Worm (Caenorhabditis elegans) whole organism, L4 larva: ENCODE data around the gene abcf-2.

Source experiments
- D1046.2 ChIP-seq: fragments of 200-800 bp; sonication (Bioruptor generic); IDR thresholded peaks from 2 replicates; pipeline ENCODE4 v1.3.6; 2022; ENCODE audit warnings: missing genetic modification characterization, missing compliant biosample characterization
- F26F4.8 ChIP-seq: fragments of 200-800 bp; sonication (Bioruptor generic); conservative IDR thresholded peaks from 2 replicates; pipeline ENCODE4 v1.3.6; 2022; ENCODE audit warnings: missing genetic modification characterization, missing compliant biosample characterization
- F49E8.2 ChIP-seq: sonication (generic microtip); optimal IDR thresholded peaks from 2 replicates; lab custom pipeline; 2016; ENCODE audit warnings: missing compliant biosample characterization, mild to moderate bottlenecking, missing genetic modification characterization, borderline replicate concordance
- T20F7.1 ChIP-seq: fragments of 200-800 bp; sonication (Bioruptor generic); optimal IDR thresholded peaks from 2 replicates; lab custom pipeline; 2018; ENCODE audit warnings: mild to moderate bottlenecking, missing genetic modification characterization, missing compliant biosample characterization
- T26A8.4 ChIP-seq: fragments of 200-800 bp; sonication (Bioruptor generic); IDR thresholded peaks from 2 replicates; pipeline ENCODE4 v1.3.6; 2022; ENCODE audit warnings: missing genetic modification characterization, missing compliant biosample characterization
- aha-1 ChIP-seq: fragments of 150-350 bp; peaks from one replicate; lab custom pipeline; 2014; ENCODE audit warnings: missing biosample characterization, missing genetic modification characterization
- arid-1 ChIP-seq: fragments of 200-800 bp; sonication (Bioruptor generic); conservative IDR thresholded peaks from 2 replicates; pipeline ENCODE4 v1.3.6; 2022; ENCODE audit warnings: missing genetic modification reagents, missing genetic modification characterization, missing compliant biosample characterization
- attf-4 ChIP-seq: sonication (generic microtip); optimal IDR thresholded peaks from 3 replicates; lab custom pipeline; 2017; ENCODE audit warnings: missing biosample characterization, missing genetic modification characterization
- ceh-82 ChIP-seq: sonication (generic microtip); optimal IDR thresholded peaks from 2 replicates; lab custom pipeline; 2017; ENCODE audit warnings: missing biosample characterization, missing genetic modification characterization
- cey-2 ChIP-seq: sonication (generic microtip); optimal IDR thresholded peaks from 3 replicates; lab custom pipeline; 2017; ENCODE audit warnings: missing genetic modification characterization, mild to moderate bottlenecking, missing compliant biosample characterization, antibody characterized with exemption, borderline replicate concordance; ENCODE audit not compliant: insufficient read depth
- daf-19 ChIP-seq: fragments of 200-800 bp; sonication (Bioruptor generic); conservative IDR thresholded peaks from 2 replicates; pipeline ENCODE4 v1.3.6; 2022; ENCODE audit warnings: missing genetic modification characterization, missing compliant biosample characterization
- dmd-8 ChIP-seq: fragments of 200-800 bp; sonication (Bioruptor generic); IDR thresholded peaks from 2 replicates; pipeline ENCODE4 v1.3.6; 2022; ENCODE audit warnings: missing genetic modification characterization, missing compliant biosample characterization
- dpl-1 ChIP-seq: fragments of 150-350 bp; optimal IDR thresholded peaks from 2 replicates; lab custom pipeline; 2014; ENCODE audit warnings: missing biosample characterization, missing genetic modification reagents, missing genetic modification characterization
- hif-1 ChIP-seq, 2 experiments: sonication (generic microtip); optimal IDR thresholded peaks; 2 replicates each; lab custom pipeline; 2016 to 2017; ENCODE audit warnings: missing compliant biosample characterization in 2 of 2, missing genetic modification characterization in 2 of 2, missing genetic modification reagents in 2 of 2, missing genotype in 2 of 2, mild to moderate bottlenecking in 1 of 2
- hlh-30 ChIP-seq: sonication (generic microtip); optimal IDR thresholded peaks from 2 replicates; lab custom pipeline; 2017; ENCODE audit warnings: antibody characterized with exemption, mild to moderate bottlenecking, missing genetic modification characterization, missing compliant biosample characterization; ENCODE audit not compliant: insufficient read depth
- jun-1 ChIP-seq: fragments of 150-350 bp; optimal IDR thresholded peaks from 2 replicates; lab custom pipeline; 2014; ENCODE audit warnings: missing biosample characterization, missing genetic modification reagents, missing genetic modification characterization
- lim-7 ChIP-seq: fragments of 200-800 bp; sonication (Bioruptor generic); IDR thresholded peaks from 2 replicates; pipeline ENCODE4 v1.3.6; 2022; ENCODE audit warnings: missing genetic modification characterization, missing compliant biosample characterization
- lin-38 ChIP-seq: fragments of 200-800 bp; sonication (Bioruptor generic); IDR thresholded peaks from 2 replicates; pipeline ENCODE4 v1.3.6; 2022; ENCODE audit warnings: missing genetic modification reagents, missing genetic modification characterization, missing compliant biosample characterization
- madf-9 ChIP-seq: fragments of 200-800 bp; sonication (Bioruptor generic); conservative IDR thresholded peaks from 2 replicates; pipeline ENCODE4 v1.3.6; 2022; ENCODE audit warnings: missing genetic modification reagents, missing genetic modification characterization, missing compliant biosample characterization
- mes-2 ChIP-seq: sonication (generic microtip); optimal IDR thresholded peaks from 2 replicates; lab custom pipeline; 2016; ENCODE audit warnings: missing genotype, mild to moderate bottlenecking, missing genetic modification characterization, missing compliant biosample characterization; ENCODE audit not compliant: poor library complexity, severe bottlenecking
- mxl-2 ChIP-seq: fragments of 200-800 bp; sonication (Bioruptor generic); conservative IDR thresholded peaks from 2 replicates; pipeline ENCODE4 v1.3.6; 2022; ENCODE audit warnings: missing genetic modification reagents, missing genetic modification characterization, missing compliant biosample characterization
- nhr-102 ChIP-seq: sonication (generic microtip); optimal IDR thresholded peaks from 2 replicates; lab custom pipeline; 2016; ENCODE audit warnings: mild to moderate bottlenecking, missing genetic modification characterization, moderate library complexity, missing compliant biosample characterization
- nhr-111 ChIP-seq: fragments of 200-800 bp; sonication (Bioruptor generic); optimal IDR thresholded peaks from 2 replicates; lab custom pipeline; 2018; ENCODE audit warnings: mild to moderate bottlenecking, missing genetic modification characterization, missing compliant biosample characterization
- nhr-237 ChIP-seq: sonication (generic microtip); optimal IDR thresholded peaks from 2 replicates; lab custom pipeline; 2017; ENCODE audit warnings: missing biosample characterization, missing genetic modification characterization
- nhr-25 ChIP-seq: sonication (generic microtip); optimal IDR thresholded peaks from 2 replicates; lab custom pipeline; 2017; ENCODE audit warnings: missing genetic modification characterization, mild to moderate bottlenecking, missing compliant biosample characterization, antibody characterized with exemption, moderate library complexity, borderline replicate concordance; ENCODE audit not compliant: insufficient read depth
- nhr-28 ChIP-seq: fragments of 150-350 bp; optimal IDR thresholded peaks from 2 replicates; lab custom pipeline; 2014; ENCODE audit warnings: missing biosample characterization, missing genetic modification characterization
- nhr-6 ChIP-seq: fragments of 150-350 bp; optimal IDR thresholded peaks from 2 replicates; lab custom pipeline; 2014; ENCODE audit warnings: missing biosample characterization, missing genetic modification characterization
- php-3 ChIP-seq: fragments of 200-800 bp; sonication (Bioruptor generic); IDR thresholded peaks from 2 replicates; pipeline ENCODE4 v1.3.6; 2022; ENCODE audit warnings: missing genetic modification reagents, missing genetic modification characterization, missing compliant biosample characterization
- rbr-2 ChIP-seq: sonication (generic microtip); optimal IDR thresholded peaks from 2 replicates; lab custom pipeline; 2016; ENCODE audit warnings: missing genotype, missing genetic modification characterization, missing compliant biosample characterization
- set-16 ChIP-seq: fragments of 200-800 bp; sonication (Bioruptor generic); IDR thresholded peaks from 2 replicates; pipeline ENCODE4 v1.3.6; 2022; ENCODE audit warnings: missing genetic modification reagents, missing genetic modification characterization, missing compliant biosample characterization
- snpc-1.2 ChIP-seq: fragments of 200-800 bp; sonication (Bioruptor generic); IDR thresholded peaks from 2 replicates; pipeline ENCODE4 v1.3.6; 2022; ENCODE audit warnings: missing genetic modification reagents, missing genetic modification characterization, missing compliant biosample characterization
- tag-97 ChIP-seq: fragments of 200-800 bp; sonication (Bioruptor generic); IDR thresholded peaks from 2 replicates; pipeline ENCODE4 v1.3.6; 2022; ENCODE audit warnings: missing genetic modification characterization, missing compliant biosample characterization
- unc-62 ChIP-seq, 3 experiments: fragments of 150-350 bp in 1 of 3; sonication (generic microtip); optimal IDR thresholded peaks in 2 of 3; peaks in 1 of 3; 1 replicate in 1 of 3; 2 replicates in 2 of 3; lab custom pipeline; 2014 to 2017; ENCODE audit warnings: missing biosample characterization in 3 of 3, missing genetic modification characterization in 3 of 3, missing genetic modification reagents in 3 of 3, missing genotype in 1 of 3
- zag-1 ChIP-seq: fragments of 150-350 bp; optimal IDR thresholded peaks from 2 replicates; lab custom pipeline; 2014; ENCODE audit warnings: missing biosample characterization, missing genetic modification characterization
- zfp-2 ChIP-seq: sonication (generic microtip); optimal IDR thresholded peaks from 2 replicates; lab custom pipeline; 2016; ENCODE audit warnings: mild to moderate bottlenecking, missing genetic modification characterization, missing compliant biosample characterization
- zip-11 ChIP-seq: fragments of 200-800 bp; sonication (Bioruptor generic); IDR thresholded peaks from 2 replicates; pipeline ENCODE4 v1.3.6; 2022; ENCODE audit warnings: missing genetic modification characterization, missing compliant biosample characterization
- zip-2 ChIP-seq: fragments of 150-350 bp; optimal IDR thresholded peaks from 2 replicates; lab custom pipeline; 2014; ENCODE audit warnings: missing biosample characterization, missing genetic modification characterization

abcf-2 gene

DNA sequence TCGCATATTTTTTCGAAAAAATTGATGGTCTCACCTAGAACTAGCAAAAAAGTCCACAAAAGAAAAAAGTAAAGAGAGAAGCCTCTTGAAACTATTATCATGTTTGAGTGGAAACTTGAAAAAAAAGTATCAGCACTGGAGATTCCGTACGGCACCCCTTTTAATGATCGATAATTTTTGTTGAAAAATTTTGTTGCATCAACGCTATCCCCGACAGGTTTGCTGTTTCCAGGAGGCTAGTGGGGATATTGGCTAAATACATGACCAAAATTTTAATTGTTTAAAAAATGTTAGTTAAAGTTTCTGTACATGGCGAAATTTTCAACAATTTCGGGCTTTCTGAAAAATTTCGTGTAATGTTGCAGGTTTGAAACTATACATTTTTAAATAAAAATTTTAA lies 33.5 kb upstream of the abcf-2 start, which contains the start of gene T28A8.2:
Gene T28A8.2 (minus strand): TSS at position 101 of the 400 bp plus-strand sequence.
- TF ChIP-seq nhr-28, result no peak
- no peak for TF ChIP-seq cey-2 (tag; lab: Kevin White, UChicago)
- TF ChIP-seq jun-1, result no peak
- no peak for TF ChIP-seq attf-4 (tag; lab: Kevin White, UChicago)
- TF ChIP-seq tag-97 (GFP tag; lab: Robert Waterston, UW), result no peak

DNA sequence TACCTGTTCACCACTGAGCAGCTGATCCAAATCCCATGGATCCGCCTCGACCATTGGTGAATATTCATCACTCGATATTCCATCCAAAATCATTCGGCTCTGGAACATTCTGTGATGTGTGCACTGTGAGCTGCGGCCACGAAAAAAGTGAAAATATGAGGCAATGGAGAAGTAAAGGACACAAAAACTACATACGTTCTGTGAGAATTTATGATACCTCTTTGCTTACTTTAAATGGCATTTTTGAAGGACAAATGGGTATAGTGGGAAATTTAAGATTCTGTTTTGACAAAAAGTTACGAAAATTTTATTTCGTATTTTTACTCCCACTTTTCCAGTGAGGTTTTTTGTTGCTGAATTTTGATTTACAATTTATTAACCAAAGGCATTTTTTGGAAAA lies 30.3 kb upstream of the abcf-2 start, which contains the start of gene twk-40:
Gene twk-40 (minus strand): TSS at position 101 of the 400 bp plus-strand sequence.
- TF ChIP-seq zip-2 (tag; lab: Kevin White, UChicago), result no peak
- no peak for TF ChIP-seq nhr-25
- TF ChIP-seq lin-38, result no peak
- no peak for TF ChIP-seq F49E8.2 (tag; lab: Kevin White, UChicago)
- TF ChIP-seq zag-1, result no peak

DNA sequence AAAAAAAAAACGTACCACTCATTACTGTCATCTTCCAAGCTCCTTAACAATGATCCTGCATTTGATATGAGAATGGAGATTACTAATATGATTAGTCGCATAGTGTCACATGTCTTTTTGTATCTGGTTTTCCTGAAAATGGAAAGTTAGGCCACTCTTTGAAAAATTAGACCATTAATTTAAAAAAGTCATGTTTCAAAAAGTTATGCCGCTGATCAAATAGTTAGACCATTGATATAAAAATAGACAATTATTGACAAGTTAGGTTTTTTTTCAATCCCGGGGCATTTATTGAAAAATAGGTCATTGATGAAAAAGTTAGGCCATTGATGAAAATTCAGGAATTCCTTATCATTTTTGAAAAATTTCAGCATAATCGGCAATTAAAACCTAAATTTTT lies 22.0 kb upstream of the abcf-2 start, which contains the start of gene acc-4:
Gene acc-4 (minus strand): TSS at position 101 of the 400 bp plus-strand sequence.
- TF ChIP-seq T26A8.4 (GFP tag; lab: Robert Waterston, UW), result no peak
- no peak for TF ChIP-seq hlh-30
- no peak for TF ChIP-seq F26F4.8 (GFP tag; lab: Robert Waterston, UW)
- TF ChIP-seq aha-1, result no peak
- no peak for TF ChIP-seq D1046.2 (GFP tag; lab: Robert Waterston, UW)
- no peak for TF ChIP-seq F49E8.2 (tag; lab: Kevin White, UChicago)
- TF ChIP-seq dmd-8, result no peak
- no peak for TF ChIP-seq nhr-237
- TF ChIP-seq set-16, result no peak
- no peak for TF ChIP-seq nhr-111 (GFP tag; lab: Kevin White, UChicago)
- TF ChIP-seq daf-19, result no peak
- no peak for TF ChIP-seq T20F7.1 (GFP tag; lab: Kevin White, UChicago)
- no peak for TF ChIP-seq madf-9 (GFP tag; lab: Robert Waterston, UW)
- no peak for TF ChIP-seq unc-62 (GFP tag; optimal IDR thresholded peaks at IDR 0.05 in 1 of 2; lab: Kevin White, UChicago)
- no peak for TF ChIP-seq unc-62 (tag; optimal IDR thresholded peaks at IDR 0.05; lab: Kevin White, UChicago)
- no peak for TF ChIP-seq lin-38

DNA sequence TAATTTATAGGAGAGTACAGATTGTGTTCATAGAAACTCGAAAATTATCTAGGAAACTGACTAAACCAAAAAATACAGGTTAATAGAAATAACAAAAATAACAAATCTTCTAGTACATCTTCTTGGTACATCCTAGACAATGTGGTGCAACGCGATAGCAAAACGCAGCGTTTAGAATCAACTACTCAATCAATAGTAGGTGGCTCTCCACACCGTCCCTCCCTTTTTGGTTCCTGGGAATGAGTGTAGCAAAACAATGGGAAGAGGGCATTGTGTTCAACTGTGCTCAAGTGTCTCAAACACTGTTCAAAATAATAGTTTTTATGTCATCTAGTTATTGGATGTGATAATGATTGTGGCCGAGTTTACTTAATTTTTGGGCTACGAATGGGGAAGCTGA lies 14.6 kb upstream of the abcf-2 start, which contains the start of gene T27E9.6:
Gene T27E9.6 (minus strand): TSS at position 101 of the 400 bp plus-strand sequence.
- peak; percentile 43 for TF ChIP-seq aha-1
- TF ChIP-seq arid-1 (GFP tag; lab: Robert Waterston, UW), result no peak
- no peak for TF ChIP-seq rbr-2 (tag; lab: Kevin White, UChicago)
- TF ChIP-seq zfp-2 (tag; lab: Kevin White, UChicago), result no peak
- TF ChIP-seq, all 104 proteins: peak for 1

DNA sequence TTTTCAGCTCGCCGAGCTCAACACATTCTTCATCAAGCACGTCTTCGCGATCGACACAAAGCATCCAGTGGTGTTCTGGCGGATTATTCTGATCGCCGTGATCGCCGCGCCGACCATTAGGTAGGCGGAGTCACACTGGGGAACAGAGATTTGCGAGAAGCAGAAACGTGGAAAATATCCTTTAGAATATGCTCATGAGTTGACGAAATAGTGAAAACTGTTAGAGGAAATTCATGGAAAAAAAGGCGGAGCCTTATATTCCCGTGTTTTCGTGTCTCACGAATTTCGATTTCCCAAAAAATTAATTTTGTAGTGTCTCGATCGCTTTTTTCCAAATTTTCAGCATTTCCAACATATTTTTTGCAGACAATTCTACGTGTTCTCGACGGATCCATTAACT lies 12.4 kb upstream of the abcf-2 start:
- no peak for TF ChIP-seq mxl-2 (GFP tag; lab: Robert Waterston, UW)
- TF ChIP-seq jun-1, result no peak
- no peak for TF ChIP-seq php-3 (GFP tag; lab: Robert Waterston, UW)
- no peak for TF ChIP-seq mes-2 (tag; lab: Kevin White, UChicago)
- TF ChIP-seq lim-7 (GFP tag; lab: Robert Waterston, UW), result no peak
- TF ChIP-seq ceh-82, result no peak
- no peak for TF ChIP-seq nhr-6 (tag; lab: Kevin White, UChicago)
- no peak for TF ChIP-seq hif-1 (tag; optimal IDR thresholded peaks at IDR 0.05; lab: Kevin White, UChicago)
- no peak for TF ChIP-seq dpl-1 (GFP tag; lab: Kevin White, UChicago)
- TF ChIP-seq nhr-102, result no peak
- TF ChIP-seq zip-11 (GFP tag; lab: Robert Waterston, UW), result no peak
- TF ChIP-seq nhr-237, result no peak
- TF ChIP-seq zag-1, result no peak
- TF ChIP-seq snpc-1.2 (GFP tag; lab: Robert Waterston, UW), result no peak
- no peak for TF ChIP-seq cey-2 (tag; lab: Kevin White, UChicago)
